Worm (Caenorhabditis elegans): Measurements from ENCODE around the gene unc-6.

Gene unc-6

ce11 chrX:6889374-6889773 lies at the start of gene unc-6:
TSS of gene unc-6 (plus strand) at chrX:6889674.
- TF ChIP-seq peb-1 (tag; optimal IDR thresholded peaks at IDR 0.05) (no peak), elt-3 (tag; optimal IDR thresholded peaks at IDR 0.05) (no peak), R02D3.7 (tag; optimal IDR thresholded peaks at IDR 0.05) (no peak), nhr-23 (tag; optimal IDR thresholded peaks at IDR 0.05) (no peak), nhr-25 (tag; optimal IDR thresholded peaks at IDR 0.05) (no peak), ztf-4 (tag; optimal IDR thresholded peaks at IDR 0.05) (no peak), nhr-12 (tag; optimal IDR thresholded peaks at IDR 0.05) (no peak), Y55F3AM.14 (GFP tag; optimal IDR thresholded peaks at IDR 0.05) (no peak)

- TF ChIP-seq nhr-25 (tag; optimal IDR thresholded peaks at IDR 0.05) (peak; percentile 83), C34F6.9 (tag; optimal IDR thresholded peaks at IDR 0.05) (peak; percentile 91), ztf-1 (GFP tag; conservative IDR thresholded peaks at IDR 0.05) (no peak), mbf-1 (tag; optimal IDR thresholded peaks at IDR 0.05) (no peak), nhr-237 (tag; optimal IDR thresholded peaks at IDR 0.05) (no peak), ama-1 (optimal IDR thresholded peaks at IDR 0.05) (peak; percentile 31), fos-1 (tag; optimal IDR thresholded peaks at IDR 0.05) (peak; percentile 82), nhr-11 (tag; optimal IDR thresholded peaks at IDR 0.05) (no peak), ceh-82 (tag; optimal IDR thresholded peaks at IDR 0.05) (peak; percentile 26), unc-55 (GFP tag; optimal IDR thresholded peaks at IDR 0.05) (peak; percentile 96), egl-27 (tag; optimal IDR thresholded peaks at IDR 0.05) (peak; percentile 15), lin-39 (tag; optimal IDR thresholded peaks at IDR 0.05) (no peak), lsy-2 (tag; optimal IDR thresholded peaks at IDR 0.05) (peak; percentile 36 to 90), nhr-77 (tag; optimal IDR thresholded peaks at IDR 0.05) (peak; percentile 21), nhr-12 (tag; optimal IDR thresholded peaks at IDR 0.05) (no peak), ztf-4 (tag; optimal IDR thresholded peaks at IDR 0.05) (peak; percentile 35), nhr-21 (tag; optimal IDR thresholded peaks at IDR 0.05) (peak; percentile 81), crh-2 (tag; optimal IDR thresholded peaks at IDR 0.05) (peak; percentile 90), snpc-4 (tag; optimal IDR thresholded peaks at IDR 0.05) (peak; percentile 63), ztf-11 (tag; optimal IDR thresholded peaks at IDR 0.05) (no peak), F13H6.1 (tag; optimal IDR thresholded peaks at IDR 0.05) (peak; percentile 64), ZK546.5 (tag; optimal IDR thresholded peaks at IDR 0.05) (no peak), lin-11 (tag; optimal IDR thresholded peaks at IDR 0.05) (peak; percentile 14), skn-1 (tag; optimal IDR thresholded peaks at IDR 0.05) (peak; percentile 66), lin-13 (GFP tag; optimal IDR thresholded peaks at IDR 0.05) (peak; percentile 90), Y55F3AM.14 (GFP tag; optimal IDR thresholded peaks at IDR 0.05) (no peak), nhr-6 (tag; optimal IDR thresholded peaks at IDR 0.05) (peak; percentile 74), sem-4 (tag; optimal IDR thresholded peaks at IDR 0.05) (peak; percentile 84), nhr-23 (tag; optimal IDR thresholded peaks at IDR 0.05) (no peak), ceh-16 (tag; optimal IDR thresholded peaks at IDR 0.05) (peak; percentile 35), elt-1 (tag; optimal IDR thresholded peaks at IDR 0.05) (no peak), dmd-4 (tag; optimal IDR thresholded peaks at IDR 0.05) (no peak), R02D3.7 (tag; optimal IDR thresholded peaks at IDR 0.05) (peak; percentile 24), elt-3 (tag; optimal IDR thresholded peaks at IDR 0.05) (no peak), alr-1 (tag; optimal IDR thresholded peaks at IDR 0.05) (no peak), aly-2 (tag; optimal IDR thresholded peaks at IDR 0.05) (no peak), mab-5 (tag; optimal IDR thresholded peaks at IDR 0.05) (no peak), sma-9 (GFP tag; optimal IDR thresholded peaks at IDR 0.05) (peak; percentile 83), sma-9 (tag; optimal IDR thresholded peaks at IDR 0.05) (no peak), peb-1 (tag; optimal IDR thresholded peaks at IDR 0.05) (no peak), zag-1 (tag; optimal IDR thresholded peaks at IDR 0.05) (peak; percentile 45), unc-39 (tag; optimal IDR thresholded peaks at IDR 0.05) (no peak), mdl-1 (tag; optimal IDR thresholded peaks at IDR 0.05) (no peak), blmp-1 (tag; optimal IDR thresholded peaks at IDR 0.05; ENCODE audit: insufficient read depth) (peak; percentile 13), nhr-10 (tag; optimal IDR thresholded peaks at IDR 0.05) (no peak), nhr-129 (tag; optimal IDR thresholded peaks at IDR 0.05) (peak; percentile 92), gmeb-1 (tag; optimal IDR thresholded peaks at IDR 0.05) (peak; percentile 82), sma-3 (GFP tag; optimal IDR thresholded peaks at IDR 0.05) (peak; percentile 84), unc-62 (GFP tag; optimal IDR thresholded peaks at IDR 0.05) (no peak)
Observed at ce11 chrX:6840670-6841308, 48.7 kb upstream of the unc-6 start, which contains the start of the genes glr-6 and asg-2. TSS of gene glr-6 (minus strand) at chrX:6840720. TSS of gene asg-2 (plus strand) at chrX:6841258.
